Worm (Caenorhabditis elegans) whole organism, early embryonic: ENCODE data around the gene col-126.
"Not testable (repeated sequence)": the region's sequence is repeated elsewhere in the genome, so short reads cannot be mapped to it uniquely, and the experiment has no call there.

Experiments used
- B0310.2 ChIP-seq: sonication (generic microtip); optimal IDR thresholded peaks from 2 replicates; lab custom pipeline; 2016; ENCODE audit warnings: mild to moderate bottlenecking, missing genetic modification characterization, missing compliant biosample characterization
- F13C5.2 ChIP-seq: sonication (generic microtip); optimal IDR thresholded peaks from 2 replicates; lab custom pipeline; 2017; ENCODE audit warnings: mild to moderate bottlenecking, missing genetic modification characterization, inconsistent platforms, missing compliant biosample characterization
- aly-1 ChIP-seq: sonication (generic microtip); optimal IDR thresholded peaks from 2 replicates; lab custom pipeline; 2016; ENCODE audit warnings: missing genetic modification characterization, missing compliant biosample characterization
- ama-1 ChIP-seq: fragments of 150-350 bp; optimal IDR thresholded peaks from 2 replicates; lab custom pipeline; 2014
- ceh-13 ChIP-seq: fragments of 200-800 bp; sonication (Bioruptor generic); optimal IDR thresholded peaks from 2 replicates; lab custom pipeline; 2018; ENCODE audit warnings: mild to moderate bottlenecking, missing genetic modification characterization, missing compliant biosample characterization
- ceh-36 ChIP-seq: sonication (generic microtip); optimal IDR thresholded peaks from 2 replicates; lab custom pipeline; 2016; ENCODE audit warnings: missing genetic modification characterization, inconsistent platforms, missing compliant biosample characterization
- ets-7 ChIP-seq: sonication (generic microtip); optimal IDR thresholded peaks from 2 replicates; lab custom pipeline; 2016; ENCODE audit warnings: missing genotype, missing genetic modification characterization, missing compliant biosample characterization
- flt-1 ChIP-seq: fragments of 200-800 bp; sonication (Bioruptor generic); IDR thresholded peaks from 2 replicates; pipeline ENCODE4 v1.3.6; 2022; ENCODE audit warnings: missing genetic modification characterization, missing compliant biosample characterization
- hmbx-1 ChIP-seq: sonication (generic microtip); optimal IDR thresholded peaks from 2 replicates; lab custom pipeline; 2016; ENCODE audit warnings: mild to moderate bottlenecking, missing genetic modification characterization, missing compliant biosample characterization
- hmg-4 ChIP-seq: fragments of 200-800 bp; sonication (Bioruptor generic); optimal IDR thresholded peaks from 2 replicates; lab custom pipeline; 2018; ENCODE audit warnings: mild to moderate bottlenecking, missing genetic modification characterization, missing compliant biosample characterization
- hnd-1 ChIP-seq: sonication (generic microtip); optimal IDR thresholded peaks from 2 replicates; lab custom pipeline; 2016; ENCODE audit warnings: missing genetic modification characterization, missing compliant biosample characterization
- pes-1 ChIP-seq: fragments of 200-800 bp; sonication (Bioruptor generic); IDR thresholded peaks from 2 replicates; pipeline ENCODE4 v1.3.6; 2022; ENCODE audit warnings: missing genetic modification reagents, missing genetic modification characterization, missing compliant biosample characterization
- scrt-1 ChIP-seq: fragments of 200-800 bp; sonication (Bioruptor generic); IDR thresholded peaks from 2 replicates; pipeline ENCODE4 v1.3.6; 2022; ENCODE audit warnings: missing genetic modification characterization, missing compliant biosample characterization
- sea-1 ChIP-seq: fragments of 200-800 bp; sonication (Bioruptor generic); conservative IDR thresholded peaks from 2 replicates; pipeline ENCODE4 v1.3.6; 2022; ENCODE audit warnings: missing genetic modification characterization, missing compliant biosample characterization
- tbx-11 ChIP-seq: fragments of 200-800 bp; sonication (Bioruptor generic); IDR thresholded peaks from 2 replicates; pipeline ENCODE4 v1.3.6; 2022; ENCODE audit warnings: missing genetic modification characterization, missing compliant biosample characterization
- tbx-37 ChIP-seq: fragments of 200-800 bp; sonication (Bioruptor generic); conservative IDR thresholded peaks from 2 replicates; pipeline ENCODE4 v1.3.6; 2022; ENCODE audit warnings: missing genetic modification reagents, missing genetic modification characterization, missing compliant biosample characterization
- tra-4 ChIP-seq: sonication (generic microtip); optimal IDR thresholded peaks from 2 replicates; lab custom pipeline; 2017; ENCODE audit warnings: missing genetic modification characterization, missing compliant biosample characterization

Gene col-126

DNA sequence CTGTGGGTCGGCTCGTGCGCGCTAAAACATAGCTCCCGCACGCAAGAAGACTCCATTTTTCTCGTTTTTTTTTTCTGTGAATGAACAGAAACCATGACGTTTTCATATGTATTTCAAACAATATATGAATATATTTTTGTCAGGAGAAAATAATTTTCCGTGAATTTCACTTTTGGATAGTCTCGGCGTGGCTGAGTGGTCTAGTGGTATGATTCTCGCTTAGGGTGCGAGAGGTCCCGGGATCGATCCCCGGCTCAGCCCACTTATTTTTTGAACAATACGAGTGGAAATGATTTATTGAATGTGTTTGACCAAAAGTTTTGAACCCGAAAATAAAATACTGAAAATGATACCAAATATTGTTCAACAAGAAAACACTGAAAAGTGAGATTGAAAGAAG is 31.8 kb upstream of the col-126 start:
- TF ChIP-seq scrt-1 (GFP tag; lab: Robert Waterston, UW) (no peak), hmg-4 (no peak)

DNA sequence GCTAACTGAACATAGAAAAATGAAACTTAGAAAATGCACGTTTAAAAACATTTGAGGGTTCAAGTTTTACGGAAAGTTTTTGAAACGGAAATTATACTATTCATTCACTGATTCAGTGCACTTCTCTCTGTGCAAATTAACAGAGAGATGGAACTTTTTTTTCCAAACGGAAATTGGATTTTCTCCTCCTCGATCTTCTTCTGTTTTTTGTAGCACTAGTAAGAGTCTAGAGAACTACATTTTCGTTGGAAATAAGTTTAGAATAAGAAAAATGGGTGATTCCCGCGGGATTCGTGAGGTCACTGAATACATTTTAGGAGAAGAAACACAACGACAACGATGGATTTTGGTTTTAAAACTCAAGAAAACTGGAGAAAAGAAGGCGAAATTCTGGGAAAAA is 27.4 kb upstream of the col-126 start:
- no peak for TF ChIP-seq scrt-1 (GFP tag; lab: Robert Waterston, UW)
- no peak for TF ChIP-seq pes-1 (GFP tag; lab: Robert Waterston, UW)
- TF ChIP-seq ets-7 (tag; lab: Kevin White, UChicago), result no peak
- TF ChIP-seq hmg-4, result no peak
- no peak for TF ChIP-seq ama-1 (lab: Kevin White, UChicago)
- TF ChIP-seq B0310.2, result no peak
- no peak for TF ChIP-seq ceh-36
- no peak for TF ChIP-seq ceh-13 (GFP tag; lab: Kevin White, UChicago)
- no peak for TF ChIP-seq F13C5.2 (tag; lab: Kevin White, UChicago)
- no peak for TF ChIP-seq flt-1 (GFP tag; lab: Robert Waterston, UW)
- no peak for TF ChIP-seq sea-1 (GFP tag; lab: Robert Waterston, UW)
- no peak for TF ChIP-seq tbx-11 (GFP tag; lab: Robert Waterston, UW)
- no peak for TF ChIP-seq hmbx-1 (tag; lab: Kevin White, UChicago)
- no peak for TF ChIP-seq tbx-37
- no peak for TF ChIP-seq hnd-1 (tag; lab: Kevin White, UChicago)
- no peak for TF ChIP-seq aly-1 (tag; lab: Kevin White, UChicago)

DNA sequence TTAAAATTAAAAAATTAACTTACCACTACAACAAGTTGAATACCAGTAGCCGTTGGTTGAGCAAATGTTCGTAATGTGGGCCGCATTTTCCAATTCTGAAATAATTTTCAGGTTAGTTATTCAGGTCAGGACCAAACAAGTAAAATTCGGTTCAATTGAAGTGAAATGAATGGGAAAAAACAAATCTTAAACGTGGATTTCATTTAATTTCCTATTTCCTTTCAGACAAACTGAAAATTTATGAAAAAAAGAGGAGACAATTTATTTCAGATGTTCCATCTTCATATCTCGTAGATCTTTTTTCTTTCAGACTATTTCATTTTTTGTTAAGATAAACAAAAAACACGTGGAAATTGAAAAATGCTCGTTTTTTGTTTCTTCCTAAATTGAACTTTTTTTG is 21.8 kb upstream of the col-126 start, which contains the start of gene C05C12.6:
C05C12.6 (minus strand) TSS at position 101 of the 400 bp plus-strand sequence.
- TF ChIP-seq ceh-13 (GFP tag; lab: Kevin White, UChicago) (no peak), hnd-1 (tag; lab: Kevin White, UChicago) (no peak), ama-1 (lab: Kevin White, UChicago) (no peak), pes-1 (GFP tag; lab: Robert Waterston, UW) (no peak), F13C5.2 (tag; lab: Kevin White, UChicago) (no peak), ceh-36 (no peak), hmg-4 (no peak), B0310.2 (no peak), scrt-1 (GFP tag; lab: Robert Waterston, UW) (no peak), flt-1 (GFP tag; lab: Robert Waterston, UW) (no peak)

DNA sequence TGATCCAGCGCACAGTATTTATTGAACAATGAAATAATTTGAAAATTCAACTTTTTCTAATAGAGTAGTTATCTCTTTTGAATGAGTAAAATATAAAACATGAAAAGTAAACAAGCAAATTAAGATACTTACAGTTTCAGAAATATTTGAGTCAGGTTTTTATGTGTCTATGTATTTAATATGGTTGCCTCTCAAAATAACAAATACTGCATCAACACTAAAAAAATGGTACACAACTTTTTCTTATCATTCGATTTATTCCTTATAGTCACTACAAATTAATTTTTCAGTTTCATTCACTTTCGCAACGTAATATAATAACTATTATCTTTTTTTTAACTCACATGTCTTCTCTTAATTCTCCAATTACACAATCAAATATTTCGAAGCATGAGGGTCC is 15.8 kb upstream of the col-126 start:
- no peak for TF ChIP-seq ets-7 (tag; lab: Kevin White, UChicago)
- no peak for TF ChIP-seq tbx-37
- TF ChIP-seq ceh-13 (GFP tag; lab: Kevin White, UChicago), result no peak
- TF ChIP-seq aly-1 (tag; lab: Kevin White, UChicago), result no peak
- TF ChIP-seq pes-1 (GFP tag; lab: Robert Waterston, UW), result no peak
- TF ChIP-seq hnd-1 (tag; lab: Kevin White, UChicago), result no peak
- no peak for TF ChIP-seq F13C5.2 (tag; lab: Kevin White, UChicago)
- TF ChIP-seq B0310.2, result no peak

DNA sequence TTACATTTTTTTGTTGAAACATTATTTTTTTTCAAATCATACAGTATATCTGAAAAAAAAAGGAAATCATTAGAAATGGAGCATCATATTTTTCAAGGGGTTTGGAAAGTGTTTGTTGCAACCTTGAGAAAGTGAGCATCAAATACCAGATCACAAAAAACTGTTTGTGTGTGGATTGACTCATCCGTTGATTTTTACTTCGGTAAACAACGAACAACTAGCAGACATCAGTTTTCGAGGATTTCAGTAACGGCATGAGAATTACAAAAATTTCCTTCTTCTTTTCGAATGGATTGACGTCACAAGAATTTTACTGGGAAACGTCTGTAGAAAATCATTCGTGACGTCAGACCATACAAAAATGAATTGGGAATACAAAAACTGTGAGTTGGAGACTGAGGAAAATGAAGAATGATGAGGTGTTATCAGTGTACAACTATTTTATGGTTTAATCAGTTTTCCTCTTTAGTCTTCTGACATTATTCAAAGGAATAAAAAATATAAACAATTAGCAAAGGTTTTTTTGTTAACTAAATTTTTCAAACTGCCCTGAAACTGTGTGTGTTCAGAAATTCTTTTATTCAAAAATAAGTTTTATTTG is 15.1 kb upstream of the col-126 start, which contains the start of gene C05C12.4:
C05C12.4 (minus strand) TSS at position 51 of the 601 bp plus-strand sequence.
- TF ChIP-seq flt-1 (GFP tag; lab: Robert Waterston, UW) (no peak), hmg-4 (no peak), F13C5.2 (tag; lab: Kevin White, UChicago) (no peak), ama-1 (lab: Kevin White, UChicago) (no peak), ets-7 (tag; lab: Kevin White, UChicago) (no peak)

DNA sequence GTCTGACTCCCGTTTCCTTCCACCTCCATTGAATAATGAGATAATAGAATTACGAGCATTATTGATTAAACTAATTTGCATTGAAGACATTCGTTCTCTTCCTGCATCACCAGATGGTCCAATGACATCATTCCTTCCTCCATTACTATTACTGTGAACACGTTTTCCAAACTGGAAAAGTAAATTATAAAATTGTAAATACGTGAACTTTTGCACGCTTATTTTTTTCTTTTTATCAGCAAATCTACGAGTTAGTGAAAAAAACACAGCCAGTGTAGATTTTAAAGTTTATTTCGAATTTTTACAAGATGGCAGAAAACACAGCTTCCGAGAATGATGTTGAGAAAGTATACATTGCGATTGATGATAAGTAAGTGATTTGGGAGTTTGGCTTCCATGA is 9.5 kb upstream of the col-126 start, which contains the start of gene C05C12.1:
C05C12.1 (plus strand) TSS at position 301 of the 400 bp plus-strand sequence.
- TF ChIP-seq tbx-11 (GFP tag; lab: Robert Waterston, UW); tbx-37; flt-1 (GFP tag; lab: Robert Waterston, UW): not testable (repeated sequence)

DNA sequence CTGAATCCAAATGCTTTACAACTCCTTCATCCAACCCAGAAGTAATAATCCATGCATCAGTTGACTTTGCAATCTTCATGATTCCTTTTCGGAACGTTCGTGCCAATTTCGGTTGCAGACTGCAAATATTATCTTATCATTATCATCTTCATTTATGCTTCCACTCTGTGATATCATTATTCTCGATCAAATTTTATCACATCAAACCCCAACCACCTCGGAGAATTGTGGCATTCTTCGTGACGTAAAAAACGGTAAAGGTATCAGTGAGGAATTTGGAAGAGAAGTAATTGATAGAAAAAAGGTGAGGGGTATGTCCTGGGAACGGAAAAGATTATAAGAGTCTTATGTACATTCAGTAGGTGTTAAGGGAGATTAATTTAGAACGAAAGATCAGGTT is 5.7 kb upstream of the col-126 start:
- TF ChIP-seq F13C5.2 (tag; lab: Kevin White, UChicago) (no peak), sea-1 (GFP tag; lab: Robert Waterston, UW) (no peak), tbx-37 (no peak), hnd-1 (tag; lab: Kevin White, UChicago) (no peak), ama-1 (lab: Kevin White, UChicago) (no peak), hmbx-1 (tag; lab: Kevin White, UChicago) (no peak), ceh-13 (GFP tag; lab: Kevin White, UChicago) (no peak), ets-7 (tag; lab: Kevin White, UChicago) (no peak), aly-1 (tag; lab: Kevin White, UChicago) (no peak), tra-4 (no peak), pes-1 (GFP tag; lab: Robert Waterston, UW) (no peak), flt-1 (GFP tag; lab: Robert Waterston, UW) (no peak), tbx-11 (GFP tag; lab: Robert Waterston, UW) (no peak), B0310.2 (no peak), ceh-36 (no peak), scrt-1 (GFP tag; lab: Robert Waterston, UW) (no peak), hmg-4 (no peak)

DNA sequence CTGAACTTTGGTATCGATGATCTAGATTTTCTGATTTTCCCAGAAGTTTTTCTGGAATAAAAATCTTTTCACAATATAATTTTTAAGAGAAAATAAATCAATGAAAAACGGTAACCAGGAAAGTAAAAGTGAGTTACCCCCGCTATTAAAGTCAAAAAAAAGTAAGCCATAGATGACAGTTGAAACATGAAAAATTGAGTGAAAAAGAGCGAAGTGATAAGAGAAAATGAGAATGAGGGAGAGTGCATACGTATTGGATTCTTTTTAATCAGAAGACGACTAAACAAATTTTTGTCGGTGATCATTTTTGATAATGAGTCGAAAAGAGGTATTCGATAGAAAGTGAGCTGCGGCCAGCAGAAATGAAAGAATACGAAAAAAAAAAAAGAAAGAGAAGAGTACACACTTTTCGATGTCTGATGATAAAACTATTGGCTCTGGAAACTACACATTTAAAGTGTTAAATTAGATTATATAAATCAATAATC is 3.7 kb upstream of the col-126 start, which contains the start of gene gtl-1:
gtl-1 (minus strand) TSS at position 51 of the 488 bp plus-strand sequence.
- TF ChIP-seq ceh-13 (GFP tag; lab: Kevin White, UChicago), result no peak
